Fruit fly (Drosophila melanogaster): ENCODE measurements around the gene Atet.
A peak's percentile ranks its signal among the peaks of the same experiment; 100 is the strongest.

Gene Atet

DNA sequence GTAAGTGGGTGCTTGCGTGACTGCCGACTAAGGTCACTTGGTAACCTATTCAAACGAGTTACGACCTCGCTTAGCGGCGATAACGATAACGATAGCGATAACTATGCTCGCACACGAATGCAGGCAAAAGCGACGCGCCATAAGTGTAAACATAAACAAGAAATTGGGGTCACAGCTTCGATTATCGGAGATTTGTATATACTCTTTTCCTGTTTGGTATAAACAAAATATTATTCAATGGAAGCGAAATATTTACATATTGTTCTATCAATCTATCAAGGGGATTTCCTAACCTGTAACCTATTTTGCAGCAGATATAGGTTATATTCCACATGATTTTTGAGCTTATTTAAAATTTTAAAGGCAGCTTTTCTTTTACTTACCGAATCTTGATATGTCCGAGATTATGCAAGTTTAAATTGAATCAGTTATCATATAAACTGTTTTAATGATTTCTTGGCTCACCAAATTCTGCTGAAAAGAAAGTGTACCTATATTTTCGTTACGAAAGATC, 47.6 kb upstream of the Atet start:
- TF ChIP-seq pum (GFP tag; optimal IDR thresholded peaks at IDR 0.05): peak; percentile 3
- peak; percentile 60 for TF ChIP-seq Blimp-1 (GFP tag; optimal IDR thresholded peaks at IDR 0.05)
- 0 out of 3 replicates have a peak, but pooled peaks have one; percentile 25 for TF ChIP-seq CG11093 (GFP tag; IDR thresholded peaks at IDR 0.05)
- peak; percentile 42 for TF ChIP-seq CG17359 (tag; optimal IDR thresholded peaks at IDR 0.05)
- TF ChIP-seq CG9727 (GFP tag; optimal IDR thresholded peaks at IDR 0.05): peak; percentile 39
- peak; percentile 21 for TF ChIP-seq CG12391 (tag; optimal IDR thresholded peaks at IDR 0.05)
- peak; percentile 93 for TF ChIP-seq sens (GFP tag)
- peak; percentile 49 for TF ChIP-seq CG8388 (GFP tag; optimal IDR thresholded peaks at IDR 0.05)
- peak; percentile 91 for TF ChIP-seq D19A (tag; optimal IDR thresholded peaks at IDR 0.05)
- peak; percentile 8 for TF ChIP-seq Fer3 (tag; optimal IDR thresholded peaks at IDR 0.05)
- peak; percentile 6 for TF ChIP-seq exex (tag; optimal IDR thresholded peaks at IDR 0.05)
- TF ChIP-seq Hr3 (GFP tag; optimal IDR thresholded peaks at IDR 0.05): peak; percentile 26
- TF ChIP-seq BtbVII (GFP tag; optimal IDR thresholded peaks at IDR 0.05): no peak
- peak; percentile 13 for TF ChIP-seq CG8924 (tag; optimal IDR thresholded peaks at IDR 0.05)
- peak; percentile 49 for TF ChIP-seq row (GFP tag; IDR thresholded peaks at IDR 0.05)
- peak; percentile 33 for TF ChIP-seq fd96Cb (tag; optimal IDR thresholded peaks at IDR 0.05)
- peak; percentile 85 for TF ChIP-seq CG11695 (GFP tag; IDR thresholded peaks at IDR 0.05)
- TF ChIP-seq HHEX (GFP tag; optimal IDR thresholded peaks at IDR 0.05): peak; percentile 52
- peak in 1 of 2 experiments; percentile 84 for TF ChIP-seq Hr78 (GFP tag; optimal IDR thresholded peaks at IDR 0.05)
- peak; percentile 30 for TF ChIP-seq Sox100B (GFP tag; optimal IDR thresholded peaks at IDR 0.05)
- TF ChIP-seq lola (GFP tag; optimal IDR thresholded peaks at IDR 0.05): peak in 1 of 3 experiments; percentile 50
- TF ChIP-seq grau (tag; optimal IDR thresholded peaks at IDR 0.05): peak; percentile 32
- TF ChIP-seq lilli (GFP tag; optimal IDR thresholded peaks at IDR 0.05): peak; percentile 21
- TF ChIP-seq CG7963 (GFP tag; IDR thresholded peaks at IDR 0.05; ENCODE audit: partially characterized antibody): 0 out of 3 replicates have a peak, but pooled peaks have one; percentile 18
- no peak for TF ChIP-seq ken (GFP tag; IDR thresholded peaks at IDR 0.05)
- 0 out of 3 replicates have a peak, but pooled peaks have one; percentile 19 for TF ChIP-seq Doc3 (GFP tag; IDR thresholded peaks at IDR 0.05; ENCODE audit: partially characterized antibody)
- TF ChIP-seq gem (tag; optimal IDR thresholded peaks at IDR 0.05): peak; percentile 52
- TF ChIP-seq Side (GFP tag; optimal IDR thresholded peaks at IDR 0.05): peak; percentile 2
- peak; percentile 71 for TF ChIP-seq CG17361 (GFP tag; IDR thresholded peaks at IDR 0.05)
- TF ChIP-seq stwl (tag; optimal IDR thresholded peaks at IDR 0.05): peak; percentile 19
- no peak for TF ChIP-seq HLH4C (GFP tag; IDR thresholded peaks at IDR 0.05; ENCODE audit: partially characterized antibody)
- TF ChIP-seq klu (GFP tag; IDR thresholded peaks at IDR 0.05): no peak
- TF ChIP-seq ci (GFP tag; IDR thresholded peaks at IDR 0.05): no peak
- peak; percentile 12 for TF ChIP-seq Abd-B (GFP tag; optimal IDR thresholded peaks at IDR 0.05)
- TF ChIP-seq tin (GFP tag; optimal IDR thresholded peaks at IDR 0.05): peak; percentile 30
- peak; percentile 19 to 49 for TF ChIP-seq Pdp1 (GFP tag; optimal IDR thresholded peaks at IDR 0.05)
- TF ChIP-seq CG31224 (GFP tag; IDR thresholded peaks at IDR 0.05): no peak
- TF ChIP-seq pan (optimal IDR thresholded peaks at IDR 0.05): no peak
- peak in 1 of 2 experiments; percentile 41 for TF ChIP-seq pan (GFP tag; optimal IDR thresholded peaks at IDR 0.05 in 1 of 2, IDR thresholded peaks at IDR 0.05 in 1 of 2)
- TF ChIP-seq kay (GFP tag; optimal IDR thresholded peaks at IDR 0.05): peak; percentile 13
- TF ChIP-seq cas (GFP tag; IDR thresholded peaks at IDR 0.05): no peak
- peak; percentile 12 for TF ChIP-seq CG1233 (GFP tag; optimal IDR thresholded peaks at IDR 0.05)
- TF ChIP-seq Asciz (GFP tag; optimal IDR thresholded peaks at IDR 0.05): peak; percentile 27
- peak; percentile 26 for TF ChIP-seq Hsf (GFP tag; optimal IDR thresholded peaks at IDR 0.05)
- TF ChIP-seq Hr39 (optimal IDR thresholded peaks at IDR 0.05): no peak
- peak; percentile 23; the same call in 1 of the 2 replicates for TF ChIP-seq Ptx1 (GFP tag; IDR thresholded peaks at IDR 0.05)
- peak; percentile 69 for TF ChIP-seq CG18262 (tag; optimal IDR thresholded peaks at IDR 0.05)
- peak in 1 of 2 experiments; percentile 55 for TF ChIP-seq eve (GFP tag; optimal IDR thresholded peaks at IDR 0.05)
- TF ChIP-seq scrt (GFP tag; optimal IDR thresholded peaks at IDR 0.05): no peak

All from whole organism, embryonic.